Worm (Caenorhabditis elegans) whole organism, L4 larva: ENCODE measurements around the gene frm-10.
A peak's percentile ranks its signal among the peaks of the same experiment; 100 is the strongest.

ENCODE experiments used
- F26F4.8 ChIP-seq: fragments of 200-800 bp; sonication (Bioruptor generic); conservative IDR thresholded peaks from 2 replicates; pipeline ENCODE4 v1.3.6; 2022; ENCODE audit warnings: missing genetic modification characterization, missing compliant biosample characterization
- F37D6.2 ChIP-seq: sonication (generic microtip); optimal IDR thresholded peaks from 2 replicates; lab custom pipeline; 2016; ENCODE audit warnings: mild to moderate bottlenecking, missing genetic modification characterization, missing compliant biosample characterization
- F44E2.7 ChIP-seq: fragments of 200-800 bp; sonication (Bioruptor generic); IDR thresholded peaks from 2 replicates; pipeline ENCODE4 v2.1.2; 2022; ENCODE audit warnings: missing genetic modification characterization, missing compliant biosample characterization
- F49E8.2 ChIP-seq: sonication (generic microtip); optimal IDR thresholded peaks from 2 replicates; lab custom pipeline; 2016; ENCODE audit warnings: missing compliant biosample characterization, mild to moderate bottlenecking, missing genetic modification characterization, borderline replicate concordance
- R02D3.7 ChIP-seq: fragments of 150-350 bp; sonication (generic microtip); optimal IDR thresholded peaks from 3 replicates; lab custom pipeline; 2014; ENCODE audit warnings: missing biosample characterization, missing genetic modification characterization
- Y105C5A.15 ChIP-seq: fragments of 200-800 bp; sonication (Bioruptor generic); IDR thresholded peaks from 2 replicates; pipeline ENCODE4 v1.3.6; 2022; ENCODE audit warnings: missing genetic modification characterization, missing compliant biosample characterization
- aha-1 ChIP-seq: fragments of 150-350 bp; peaks from one replicate; lab custom pipeline; 2014; ENCODE audit warnings: missing biosample characterization, missing genetic modification characterization
- attf-4 ChIP-seq: sonication (generic microtip); optimal IDR thresholded peaks from 3 replicates; lab custom pipeline; 2017; ENCODE audit warnings: missing biosample characterization, missing genetic modification characterization
- ceh-28 ChIP-seq: fragments of 150-350 bp; optimal IDR thresholded peaks from 2 replicates; lab custom pipeline; 2014; ENCODE audit warnings: missing biosample characterization, missing genetic modification reagents, missing genetic modification characterization
- ces-1 ChIP-seq: fragments of 150-350 bp; sonication (generic microtip); optimal IDR thresholded peaks from 4 replicates; lab custom pipeline; 2014; ENCODE audit warnings: missing biosample characterization, missing genetic modification reagents, missing genetic modification characterization
- fos-1 ChIP-seq: fragments of 150-350 bp; optimal IDR thresholded peaks from 2 replicates; lab custom pipeline; 2014; ENCODE audit warnings: missing biosample characterization, missing genetic modification characterization
- hif-1 ChIP-seq, 2 experiments: sonication (generic microtip); optimal IDR thresholded peaks; 2 replicates each; lab custom pipeline; 2016 to 2017; ENCODE audit warnings: missing compliant biosample characterization in 2 of 2, missing genetic modification characterization in 2 of 2, missing genetic modification reagents in 2 of 2, missing genotype in 2 of 2, mild to moderate bottlenecking in 1 of 2
- hlh-11 ChIP-seq: fragments of 200-800 bp; sonication (Bioruptor generic); optimal IDR thresholded peaks from 2 replicates; lab custom pipeline; 2018; ENCODE audit warnings: mild to moderate bottlenecking, missing genetic modification characterization, missing compliant biosample characterization
- hlh-30 ChIP-seq: sonication (generic microtip); optimal IDR thresholded peaks from 2 replicates; lab custom pipeline; 2017; ENCODE audit warnings: antibody characterized with exemption, mild to moderate bottlenecking, missing genetic modification characterization, missing compliant biosample characterization; ENCODE audit not compliant: insufficient read depth
- lin-15B ChIP-seq: fragments of 150-350 bp; sonication (generic microtip); optimal IDR thresholded peaks from 3 replicates; lab custom pipeline; 2014; ENCODE audit warnings: missing biosample characterization, missing genetic modification characterization
- lin-38 ChIP-seq: fragments of 200-800 bp; sonication (Bioruptor generic); IDR thresholded peaks from 2 replicates; pipeline ENCODE4 v1.3.6; 2022; ENCODE audit warnings: missing genetic modification reagents, missing genetic modification characterization, missing compliant biosample characterization
- lin-39 ChIP-seq: fragments of 150-350 bp; optimal IDR thresholded peaks from 2 replicates; lab custom pipeline; 2014; ENCODE audit warnings: missing biosample characterization, missing genetic modification reagents, missing genetic modification characterization
- madf-5 ChIP-seq, 2 experiments: fragments of 200-800 bp; sonication (Bioruptor generic); IDR thresholded peaks; 2 replicates each; pipeline ENCODE4 v1.3.6; 2022; ENCODE audit warnings: missing compliant biosample characterization in 2 of 2, missing genetic modification characterization in 2 of 2
- madf-9 ChIP-seq: fragments of 200-800 bp; sonication (Bioruptor generic); conservative IDR thresholded peaks from 2 replicates; pipeline ENCODE4 v1.3.6; 2022; ENCODE audit warnings: missing genetic modification reagents, missing genetic modification characterization, missing compliant biosample characterization
- mdl-1 ChIP-seq, 2 experiments: fragments of 150-350 bp in 1 of 2; sonication (generic microtip) in 1 of 2; optimal IDR thresholded peaks; 2 replicates each; lab custom pipeline; 2014 to 2017; ENCODE audit warnings: missing biosample characterization in 2 of 2, missing genetic modification characterization in 2 of 2
- nhr-10 ChIP-seq: fragments of 150-350 bp; optimal IDR thresholded peaks from 2 replicates; lab custom pipeline; 2014; ENCODE audit warnings: missing biosample characterization, missing genetic modification characterization
- nhr-102 ChIP-seq: sonication (generic microtip); optimal IDR thresholded peaks from 2 replicates; lab custom pipeline; 2016; ENCODE audit warnings: mild to moderate bottlenecking, missing genetic modification characterization, moderate library complexity, missing compliant biosample characterization
- nhr-11 ChIP-seq: fragments of 150-350 bp; optimal IDR thresholded peaks from 2 replicates; lab custom pipeline; 2014; ENCODE audit warnings: missing biosample characterization, missing genetic modification characterization
- nhr-237 ChIP-seq: sonication (generic microtip); optimal IDR thresholded peaks from 2 replicates; lab custom pipeline; 2017; ENCODE audit warnings: missing biosample characterization, missing genetic modification characterization
- nhr-41 ChIP-seq: fragments of 200-800 bp; sonication (Bioruptor generic); IDR thresholded peaks from 2 replicates; pipeline ENCODE4 v1.3.6; 2022; ENCODE audit warnings: missing genetic modification reagents, missing genetic modification characterization, missing compliant biosample characterization
- nhr-42 ChIP-seq: fragments of 200-800 bp; sonication (Bioruptor generic); IDR thresholded peaks from 2 replicates; pipeline ENCODE4 v1.3.6; 2022; ENCODE audit warnings: missing genetic modification characterization, missing compliant biosample characterization
- nhr-48 ChIP-seq: sonication (generic microtip); optimal IDR thresholded peaks from 2 replicates; lab custom pipeline; 2016; ENCODE audit warnings: mild to moderate bottlenecking, missing genetic modification characterization, missing compliant biosample characterization
- nhr-76 ChIP-seq: fragments of 150-350 bp; optimal IDR thresholded peaks from 2 replicates; lab custom pipeline; 2014; ENCODE audit warnings: missing biosample characterization, missing genetic modification characterization
- php-3 ChIP-seq: fragments of 200-800 bp; sonication (Bioruptor generic); IDR thresholded peaks from 2 replicates; pipeline ENCODE4 v1.3.6; 2022; ENCODE audit warnings: missing genetic modification reagents, missing genetic modification characterization, missing compliant biosample characterization
- pqm-1 ChIP-seq: sonication (generic microtip); optimal IDR thresholded peaks from 2 replicates; lab custom pipeline; 2017; ENCODE audit warnings: missing biosample characterization, missing genetic modification characterization
- saeg-2 ChIP-seq: fragments of 200-800 bp; sonication (Bioruptor generic); IDR thresholded peaks from 2 replicates; pipeline ENCODE4 v1.3.6; 2022; ENCODE audit warnings: missing genetic modification reagents, missing genetic modification characterization, missing compliant biosample characterization
- sdz-12 ChIP-seq: fragments of 200-800 bp; sonication (Bioruptor generic); optimal IDR thresholded peaks from 2 replicates; lab custom pipeline; 2018; ENCODE audit warnings: mild to moderate bottlenecking, missing genetic modification characterization, missing compliant biosample characterization
- set-16 ChIP-seq: fragments of 200-800 bp; sonication (Bioruptor generic); IDR thresholded peaks from 2 replicates; pipeline ENCODE4 v1.3.6; 2022; ENCODE audit warnings: missing genetic modification reagents, missing genetic modification characterization, missing compliant biosample characterization
- skn-1 ChIP-seq: fragments of 150-350 bp; optimal IDR thresholded peaks from 2 replicates; lab custom pipeline; 2014; ENCODE audit warnings: missing biosample characterization, missing genetic modification characterization
- snpc-1.2 ChIP-seq: fragments of 200-800 bp; sonication (Bioruptor generic); IDR thresholded peaks from 2 replicates; pipeline ENCODE4 v1.3.6; 2022; ENCODE audit warnings: missing genetic modification reagents, missing genetic modification characterization, missing compliant biosample characterization
- tra-1 ChIP-seq: fragments of 200-800 bp; sonication (Bioruptor generic); IDR thresholded peaks from 2 replicates; pipeline ENCODE4 v1.3.6; 2022; ENCODE audit warnings: missing genetic modification reagents, missing genetic modification characterization, missing compliant biosample characterization
- unc-130 ChIP-seq: sonication (generic microtip); optimal IDR thresholded peaks from 2 replicates; lab custom pipeline; 2016; ENCODE audit warnings: missing genetic modification reagents, missing genetic modification characterization, missing compliant biosample characterization
- unc-62 ChIP-seq, 3 experiments: fragments of 150-350 bp in 1 of 3; sonication (generic microtip); optimal IDR thresholded peaks in 2 of 3; peaks in 1 of 3; 1 replicate in 1 of 3; 2 replicates in 2 of 3; lab custom pipeline; 2014 to 2017; ENCODE audit warnings: missing biosample characterization in 3 of 3, missing genetic modification characterization in 3 of 3, missing genetic modification reagents in 3 of 3, missing genotype in 1 of 3
- zip-11 ChIP-seq: fragments of 200-800 bp; sonication (Bioruptor generic); IDR thresholded peaks from 2 replicates; pipeline ENCODE4 v1.3.6; 2022; ENCODE audit warnings: missing genetic modification characterization, missing compliant biosample characterization

Gene frm-10

DNA sequence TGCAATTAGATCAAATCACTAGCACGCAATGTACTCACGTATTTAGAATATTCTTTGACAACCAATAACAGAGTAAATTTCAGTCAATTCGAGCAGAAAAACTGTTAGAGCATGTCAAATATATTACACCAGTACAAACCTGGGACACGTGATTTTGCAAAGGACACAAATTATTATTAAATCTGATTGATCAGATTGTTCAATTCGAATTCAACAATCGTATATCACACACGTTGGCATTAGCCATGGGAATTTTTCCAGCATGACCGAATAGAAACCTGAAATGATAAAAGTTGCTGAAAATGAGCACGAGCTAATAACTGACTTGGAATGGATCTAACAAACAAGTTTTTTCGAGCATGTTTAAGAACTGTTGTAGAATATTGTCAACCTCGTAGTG lies 40.0 kb upstream of the frm-10 start, which contains the start of gene srv-9:
srv-9 (minus strand) TSS at position 101 of the 400 bp plus-strand sequence.
- TF ChIP-seq mdl-1 (tag; optimal IDR thresholded peaks at IDR 0.05; lab: Kevin White, UChicago) (no peak), nhr-41 (GFP tag; lab: Robert Waterston, UW) (no peak), aha-1 (tag; lab: Kevin White, UChicago) (peak; percentile 44), fos-1 (tag; lab: Kevin White, UChicago) (no peak), hlh-11 (tag; lab: Kevin White, UChicago) (no peak), F26F4.8 (GFP tag; lab: Robert Waterston, UW) (no peak)

DNA sequence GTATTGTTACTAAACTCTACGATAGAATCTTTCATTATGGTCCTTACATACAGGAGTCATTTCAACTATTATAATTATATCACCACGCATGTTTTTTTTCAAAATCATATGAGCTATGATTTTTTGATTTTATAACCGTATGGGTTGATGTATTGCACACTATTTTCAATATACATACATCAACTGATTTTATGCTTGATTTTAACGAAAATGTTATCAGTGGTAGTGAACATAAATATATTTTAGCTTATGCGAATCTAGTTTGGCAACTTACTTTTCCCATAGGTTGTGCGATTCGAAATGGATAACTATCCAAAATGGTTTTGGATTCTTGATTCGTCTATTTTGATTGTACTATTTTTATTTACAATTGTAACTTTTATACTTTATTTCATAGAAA lies 39.4 kb upstream of the frm-10 start, which contains the start of gene srv-10:
srv-10 (plus strand) TSS at position 301 of the 400 bp plus-strand sequence.
- TF ChIP-seq nhr-76 (tag; lab: Kevin White, UChicago) = no peak
- TF ChIP-seq sdz-12 (GFP tag; lab: Kevin White, UChicago) = no peak
- no peak for TF ChIP-seq madf-9 (GFP tag; lab: Robert Waterston, UW)

DNA sequence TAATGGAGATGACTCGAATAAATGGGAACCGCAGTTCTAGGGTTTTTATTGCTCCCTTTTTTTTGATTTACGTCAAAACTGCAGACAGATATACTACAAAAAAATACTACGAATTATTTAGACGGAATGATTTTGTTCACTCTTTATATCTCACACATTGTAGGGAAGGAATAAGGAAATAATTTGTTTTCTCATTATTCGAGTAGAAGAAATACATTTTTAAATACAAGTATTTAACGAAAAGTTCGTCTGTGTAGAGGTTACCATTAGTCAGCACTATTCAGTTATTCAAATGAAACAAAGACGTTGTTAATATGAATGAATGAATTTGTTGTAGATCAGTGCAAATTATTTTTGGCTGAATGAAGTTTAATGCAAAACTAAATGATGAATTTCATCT lies 36.2 kb upstream of the frm-10 start, which contains the start of gene srd-18:
srd-18 (minus strand) TSS at position 101 of the 400 bp plus-strand sequence.
- TF ChIP-seq F37D6.2 (tag; lab: Kevin White, UChicago) (no peak), lin-38 (GFP tag; lab: Robert Waterston, UW) (no peak), pqm-1 (no peak), nhr-48 (tag; lab: Kevin White, UChicago) (no peak), saeg-2 (GFP tag; lab: Robert Waterston, UW) (no peak), unc-62 (GFP tag; optimal IDR thresholded peaks at IDR 0.05 in 1 of 2; lab: Kevin White, UChicago) (no peak), unc-62 (tag; optimal IDR thresholded peaks at IDR 0.05; lab: Kevin White, UChicago) (no peak), php-3 (no peak), skn-1 (tag; lab: Kevin White, UChicago) (no peak), lin-39 (tag; lab: Kevin White, UChicago) (no peak), nhr-102 (tag; lab: Kevin White, UChicago) (no peak), nhr-11 (tag; lab: Kevin White, UChicago) (no peak), F49E8.2 (no peak)

- TF ChIP-seq unc-62 (GFP tag; optimal IDR thresholded peaks at IDR 0.05 in 1 of 2; lab: Kevin White, UChicago) (peak in 1 of 2 experiments; percentile 96), unc-62 (tag; optimal IDR thresholded peaks at IDR 0.05; lab: Kevin White, UChicago) (no peak), hlh-11 (tag; lab: Kevin White, UChicago) (no peak)
These were observed 35.6 kb upstream of the frm-10 start for ce11 chrV:13427378-13427777.

ce11 chrV:13428660-13429059 lies 34.3 kb upstream of the frm-10 start, which contains the start of gene srd-19:
TSS of gene srd-19 (minus strand) at chrV:13428760.
- TF ChIP-seq tra-1 (no peak), Y105C5A.15 (GFP tag; lab: Robert Waterston, UW) (no peak), R02D3.7 (tag; lab: Kevin White, UChicago) (no peak), lin-15B (tag; lab: Kevin White, UChicago) (no peak), F37D6.2 (tag; lab: Kevin White, UChicago) (no peak), hlh-30 (tag; lab: Kevin White, UChicago) (no peak), nhr-237 (tag; lab: Kevin White, UChicago) (no peak), snpc-1.2 (GFP tag; lab: Robert Waterston, UW) (no peak), nhr-42 (GFP tag; lab: Robert Waterston, UW) (no peak), ceh-28 (tag; lab: Kevin White, UChicago) (no peak), hif-1 (tag; optimal IDR thresholded peaks at IDR 0.05; lab: Kevin White, UChicago) (no peak), nhr-10 (tag; lab: Kevin White, UChicago) (no peak), attf-4 (no peak), nhr-76 (tag; lab: Kevin White, UChicago) (no peak), zip-11 (GFP tag; lab: Robert Waterston, UW) (no peak), madf-5 (GFP tag; IDR thresholded peaks at IDR 0.05; lab: Robert Waterston, UW) (no peak), set-16 (GFP tag; lab: Robert Waterston, UW) (no peak), unc-130 (no peak), F44E2.7 (GFP tag; lab: Robert Waterston, UW) (no peak), ces-1 (GFP tag; lab: Kevin White, UChicago) (no peak)
